Worm (Caenorhabditis elegans): ENCODE data around the gene T01H3.3.

DNA sequence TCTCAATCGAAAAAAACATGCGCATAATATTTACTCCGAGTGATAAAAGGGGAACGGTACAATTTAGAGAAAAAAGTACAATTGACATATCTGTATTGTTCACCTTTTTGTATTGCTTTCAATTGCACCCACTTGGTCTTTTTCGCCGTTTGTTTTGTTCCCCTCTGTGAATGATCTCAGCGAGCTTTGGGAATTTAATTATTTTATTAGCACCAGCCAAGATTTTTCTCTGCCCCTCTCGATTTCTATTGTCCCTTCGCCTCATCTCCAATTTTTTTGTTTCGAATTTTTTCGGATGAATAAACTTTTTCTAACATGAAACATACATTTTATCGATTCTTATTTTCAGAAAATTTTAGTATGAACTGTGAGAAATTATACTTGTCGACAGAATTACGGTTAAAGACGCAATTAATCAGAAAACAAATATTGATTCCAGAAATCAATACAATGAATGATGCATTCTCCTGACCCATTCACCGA is 26.5 kb upstream of the T01H3.3 start, which contains the start of gene rev-1:
- TF ChIP-seq W03F9.2 (tag; optimal IDR thresholded peaks at IDR 0.05) (no peak), him-1 (tag; optimal IDR thresholded peaks at IDR 0.05) (no peak), dao-5 (tag; optimal IDR thresholded peaks at IDR 0.05) (no peak)
